Fruit fly (Drosophila melanogaster) whole organism, adult: ENCODE data around the gene Unc-76.

Source experiments
- CG11617 ChIP-seq: fragments of 200-800 bp; sonication (Bioruptor generic); optimal IDR thresholded peaks from 2 replicates; lab custom pipeline; 2017; ENCODE audit warnings: mild to moderate bottlenecking, missing biosample characterization, missing genetic modification reagents, missing genetic modification characterization
- CG12768 ChIP-seq: fragments of 200-800 bp; sonication (Bioruptor generic); optimal IDR thresholded peaks from 2 replicates; lab custom pipeline; 2017; ENCODE audit warnings: missing biosample characterization, missing genetic modification characterization, mild to moderate bottlenecking, moderate library complexity, missing genetic modification reagents
- CG14711 ChIP-seq: fragments of 200-800 bp; sonication (Bioruptor generic); optimal IDR thresholded peaks from 2 replicates; lab custom pipeline; 2018; ENCODE audit warnings: missing biosample characterization, mild to moderate bottlenecking, missing genetic modification characterization, moderate library complexity
- CG1620 ChIP-seq: fragments of 200-800 bp; sonication (Bioruptor generic); optimal IDR thresholded peaks from 2 replicates; lab custom pipeline; 2016; ENCODE audit warnings: missing biosample characterization, missing genetic modification characterization
- CG33017 ChIP-seq: fragments of 200-800 bp; sonication (Bioruptor generic); optimal IDR thresholded peaks from 2 replicates; lab custom pipeline; 2018; ENCODE audit warnings: missing biosample characterization, mild to moderate bottlenecking, missing genetic modification characterization, moderate library complexity
- CG5204 ChIP-seq: fragments of 200-800 bp; sonication (Bioruptor generic); optimal IDR thresholded peaks from 2 replicates; lab custom pipeline; 2016; ENCODE audit warnings: missing biosample characterization, missing genetic modification characterization
- CG7045 ChIP-seq: fragments of 200-800 bp; sonication (Bioruptor generic); optimal IDR thresholded peaks from 2 replicates; lab custom pipeline; 2017; ENCODE audit warnings: missing biosample characterization, mild to moderate bottlenecking, missing genetic modification characterization
- CG7101 ChIP-seq: fragments of 200-800 bp; sonication (Bioruptor generic); optimal IDR thresholded peaks from 2 replicates; lab custom pipeline; 2018; ENCODE audit warnings: missing biosample characterization, mild to moderate bottlenecking, missing genetic modification characterization, moderate library complexity
- Clk ChIP-seq: fragments of 200-800 bp; sonication (Bioruptor generic); optimal IDR thresholded peaks from 2 replicates; lab custom pipeline; 2017; ENCODE audit warnings: missing biosample characterization, missing genetic modification characterization
- Crg-1 ChIP-seq: fragments of 200-800 bp; sonication (Bioruptor generic); optimal IDR thresholded peaks from 2 replicates; lab custom pipeline; 2016; ENCODE audit warnings: missing biosample characterization, missing genetic modification characterization
- Hr96 ChIP-seq: fragments of 200-800 bp; sonication (Bioruptor generic); optimal IDR thresholded peaks from 2 replicates; lab custom pipeline; 2016; ENCODE audit warnings: missing biosample characterization, missing genetic modification characterization
- Mnt ChIP-seq: fragments of 200-800 bp; sonication (Bioruptor generic); optimal IDR thresholded peaks from 2 replicates; lab custom pipeline; 2016; ENCODE audit warnings: missing biosample characterization, mild to moderate bottlenecking, missing genetic modification characterization
- bab1 ChIP-seq: fragments of 200-800 bp; sonication (Bioruptor generic); optimal IDR thresholded peaks from 3 replicates; lab custom pipeline; 2019; ENCODE audit warnings: missing biosample characterization, mild to moderate bottlenecking, missing genetic modification characterization, moderate library complexity
- cic ChIP-seq: fragments of 200-800 bp; sonication (Bioruptor generic); optimal IDR thresholded peaks from 2 replicates; lab custom pipeline; 2017; ENCODE audit warnings: missing biosample characterization, mild to moderate bottlenecking, missing genetic modification characterization, moderate library complexity
- cnc ChIP-seq, 2 experiments: fragments of >200 bp; optimal IDR thresholded peaks; 2 replicates each; lab custom pipeline; 2017
- kay ChIP-seq: fragments of 200-800 bp; sonication (Bioruptor generic); peaks from one replicate; lab custom pipeline; 2016; ENCODE audit warnings: missing biosample characterization, missing genetic modification characterization, borderline replicate concordance
- ovo ChIP-seq: fragments of 200-800 bp; sonication (Bioruptor generic); optimal IDR thresholded peaks from 2 replicates; lab custom pipeline; 2016; ENCODE audit warnings: missing biosample characterization, missing genetic modification characterization
- pad ChIP-seq: fragments of 200-800 bp; sonication (Bioruptor generic); optimal IDR thresholded peaks from 3 replicates; lab custom pipeline; 2017; ENCODE audit warnings: missing biosample characterization, missing genetic modification characterization, mild to moderate bottlenecking, moderate library complexity, missing genetic modification reagents
- tj ChIP-seq: fragments of 200-800 bp; sonication (Bioruptor generic); optimal IDR thresholded peaks from 3 replicates; lab custom pipeline; 2017; ENCODE audit warnings: missing biosample characterization, mild to moderate bottlenecking, missing genetic modification characterization, moderate library complexity
- toe ChIP-seq: fragments of 200-800 bp; sonication (Bioruptor generic); optimal IDR thresholded peaks from 2 replicates; lab custom pipeline; 2016; ENCODE audit warnings: missing biosample characterization, missing genetic modification characterization

The Unc-76 gene

dm6 chrX:2087501-2087900, 7.1 kb downstream of the Unc-76 start:
- peak; percentile 16 for TF ChIP-seq tj (GFP tag; lab: Kevin White, UChicago)
- no peak for TF ChIP-seq CG7101 (tag; lab: Kevin White, UChicago)

DNA sequence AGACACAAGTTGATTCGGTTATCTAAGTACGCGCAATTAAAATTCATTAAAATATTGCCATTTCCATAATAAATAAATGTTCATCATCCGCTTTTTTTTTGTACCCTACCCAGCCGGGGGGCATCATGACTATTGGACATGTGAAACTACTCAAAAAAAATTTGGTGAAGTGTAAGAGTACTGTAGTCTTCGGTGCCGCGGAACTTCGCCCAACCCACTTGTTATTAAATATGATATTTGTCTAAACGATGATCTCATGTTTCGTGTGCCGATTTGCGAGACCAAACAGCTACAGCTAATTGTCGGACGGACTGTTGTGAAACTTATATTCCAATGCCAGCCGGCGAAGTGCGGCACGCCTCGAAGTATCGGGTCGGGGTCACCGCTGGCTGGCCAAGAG, 8.4 kb downstream of the Unc-76 start:
- TF ChIP-seq CG7045 (GFP tag; lab: Kevin White, UChicago) (no peak), cnc (optimal IDR thresholded peaks at IDR 0.05; lab: Kevin White, UChicago) (no peak), toe (GFP tag; lab: Kevin White, UChicago) (no peak)

- TF ChIP-seq Clk (GFP tag; lab: Kevin White, UChicago) (no peak), toe (GFP tag; lab: Kevin White, UChicago) (no peak), CG5204 (GFP tag; lab: Kevin White, UChicago) (no peak), CG1620 (GFP tag; lab: Kevin White, UChicago) (no peak)
These were observed 9.4 kb downstream of the Unc-76 start for dm6 chrX:2089812-2090211.

DNA sequence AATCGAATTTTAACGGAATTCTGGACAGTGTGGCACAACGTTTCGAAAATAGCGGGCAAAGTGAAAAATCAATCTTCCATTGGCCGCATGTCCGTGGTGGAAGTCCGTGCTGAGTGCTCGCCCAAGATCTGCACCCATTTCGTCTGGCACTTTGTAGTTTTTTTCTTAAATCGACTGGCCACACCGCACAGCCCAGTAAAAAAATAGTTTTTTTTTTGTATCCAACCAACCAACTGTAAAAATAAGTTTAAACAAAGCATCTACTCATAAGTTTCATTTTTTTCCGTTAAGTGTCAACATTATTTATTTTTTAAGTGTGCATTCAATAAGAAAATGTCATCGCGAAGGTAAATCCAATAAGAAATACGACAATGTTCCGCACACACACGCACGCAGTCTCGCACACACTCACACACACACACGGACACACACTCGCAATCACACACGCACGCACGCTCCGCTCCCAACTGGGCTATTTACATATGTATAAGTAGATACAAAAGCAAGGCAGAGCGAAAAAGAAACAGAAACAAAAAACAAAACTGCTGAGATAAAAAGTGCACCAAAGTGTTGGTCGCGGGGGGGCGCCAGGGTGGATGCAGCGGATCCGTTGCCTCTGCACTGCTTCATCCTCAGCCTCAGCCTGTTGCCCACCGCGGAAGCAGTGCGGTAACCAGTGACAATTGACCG, 13.8 kb downstream of the Unc-76 start, which contains the start of gene csw:
csw (plus strand) TSS at position 163 of the 690 bp plus-strand sequence.
- TF ChIP-seq CG12768 (GFP tag; lab: Kevin White, UChicago): peak; percentile 30
- peak; percentile 70 for TF ChIP-seq ovo
- peak; percentile 17 for TF ChIP-seq CG14711 (tag; lab: Kevin White, UChicago)
- no peak for TF ChIP-seq Hr96 (GFP tag; lab: Kevin White, UChicago)
- peak; percentile 67 for TF ChIP-seq bab1 (GFP tag; lab: Kevin White, UChicago)
- peak; percentile 51 for TF ChIP-seq pad
- TF ChIP-seq CG1620 (GFP tag; lab: Kevin White, UChicago): peak; percentile 55
- TF ChIP-seq CG7101 (tag; lab: Kevin White, UChicago): peak; percentile 70
- peak; percentile 65 for TF ChIP-seq tj (GFP tag; lab: Kevin White, UChicago)
- TF ChIP-seq CG7045 (GFP tag; lab: Kevin White, UChicago): no peak
- TF ChIP-seq toe (GFP tag; lab: Kevin White, UChicago): no peak
- peak; percentile 18 for TF ChIP-seq CG33017 (tag; lab: Kevin White, UChicago)
- TF ChIP-seq kay (GFP tag; lab: Kevin White, UChicago): no peak
- TF ChIP-seq CG11617: peak; percentile 71
- TF ChIP-seq cic (GFP tag; lab: Kevin White, UChicago): peak; percentile 33
- peak; percentile 52 for TF ChIP-seq Crg-1
- peak; percentile 30 for TF ChIP-seq CG5204 (GFP tag; lab: Kevin White, UChicago)
- TF ChIP-seq Mnt (GFP tag; lab: Kevin White, UChicago): peak; percentile 70
- no peak for TF ChIP-seq Clk (GFP tag; lab: Kevin White, UChicago)

dm6 chrX:2096341-2096740, 15.9 kb downstream of the Unc-76 start:
- TF ChIP-seq CG14711 (tag; lab: Kevin White, UChicago) (no peak), Hr96 (GFP tag; lab: Kevin White, UChicago) (no peak), Crg-1 (no peak), CG7045 (GFP tag; lab: Kevin White, UChicago) (no peak), CG33017 (tag; lab: Kevin White, UChicago) (no peak), Clk (GFP tag; lab: Kevin White, UChicago) (no peak), pad (no peak), bab1 (GFP tag; lab: Kevin White, UChicago) (no peak), cnc (optimal IDR thresholded peaks at IDR 0.05; lab: Kevin White, UChicago) (no peak), tj (GFP tag; lab: Kevin White, UChicago) (no peak), CG12768 (GFP tag; lab: Kevin White, UChicago) (no peak)

DNA sequence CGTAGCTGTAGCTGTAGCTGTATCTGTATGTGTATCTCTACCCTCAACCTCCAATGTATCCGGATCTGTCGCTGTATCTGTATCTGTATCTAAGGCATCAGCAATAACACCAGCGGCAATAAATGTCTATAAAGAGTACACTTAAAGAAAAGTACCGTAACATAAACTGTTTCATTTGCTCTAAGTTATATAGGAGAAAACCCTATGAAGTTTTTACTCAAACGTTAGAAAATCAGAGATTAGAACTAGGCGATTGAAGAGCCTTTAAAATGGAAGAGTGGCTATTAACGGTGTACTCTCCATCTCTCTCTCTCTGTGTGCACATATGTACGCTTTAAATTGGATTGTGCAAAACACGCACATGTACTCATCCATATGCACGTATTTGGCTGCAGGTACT, 17.9 kb downstream of the Unc-76 start:
- TF ChIP-seq kay (GFP tag; lab: Kevin White, UChicago) (no peak), CG1620 (GFP tag; lab: Kevin White, UChicago) (no peak), CG7045 (GFP tag; lab: Kevin White, UChicago) (no peak), CG12768 (GFP tag; lab: Kevin White, UChicago) (no peak), Crg-1 (no peak), pad (no peak), Mnt (GFP tag; lab: Kevin White, UChicago) (no peak), CG7101 (tag; lab: Kevin White, UChicago) (no peak), ovo (no peak), CG14711 (tag; lab: Kevin White, UChicago) (peak; percentile 40), toe (GFP tag; lab: Kevin White, UChicago) (no peak), Clk (GFP tag; lab: Kevin White, UChicago) (no peak), CG33017 (tag; lab: Kevin White, UChicago) (peak; percentile 8)

DNA sequence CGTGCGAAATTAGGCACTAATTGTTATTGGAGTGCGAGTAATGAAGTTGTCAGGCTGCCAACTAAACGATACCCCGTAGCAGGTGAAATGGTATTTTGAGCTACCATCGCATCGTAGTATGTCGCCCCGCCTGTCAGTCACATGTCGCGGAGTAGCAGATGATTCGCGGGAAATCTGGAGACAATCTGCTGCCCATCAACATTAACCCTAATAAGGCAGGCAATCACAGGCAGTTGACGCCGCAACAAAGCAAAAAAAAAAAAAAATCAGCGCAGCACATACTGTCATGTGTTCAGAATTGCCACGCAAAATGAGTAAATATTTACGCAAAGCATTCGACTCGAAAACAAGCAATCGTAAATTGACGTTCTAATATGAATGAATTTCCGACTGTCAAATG, 23.4 kb downstream of the Unc-76 start:
- no peak for TF ChIP-seq cnc (optimal IDR thresholded peaks at IDR 0.05; lab: Kevin White, UChicago)
- TF ChIP-seq CG7101 (tag; lab: Kevin White, UChicago): no peak
- no peak for TF ChIP-seq CG33017 (tag; lab: Kevin White, UChicago)
- no peak for TF ChIP-seq bab1 (GFP tag; lab: Kevin White, UChicago)
- TF ChIP-seq ovo: no peak
- TF ChIP-seq toe (GFP tag; lab: Kevin White, UChicago): no peak
- TF ChIP-seq tj (GFP tag; lab: Kevin White, UChicago): no peak
- TF ChIP-seq pad: no peak
- TF ChIP-seq cic (GFP tag; lab: Kevin White, UChicago): no peak
- no peak for TF ChIP-seq CG14711 (tag; lab: Kevin White, UChicago)
- no peak for TF ChIP-seq CG12768 (GFP tag; lab: Kevin White, UChicago)
- no peak for TF ChIP-seq CG1620 (GFP tag; lab: Kevin White, UChicago)
- no peak for TF ChIP-seq Hr96 (GFP tag; lab: Kevin White, UChicago)
- no peak for TF ChIP-seq Crg-1
